Fruit fly (Drosophila melanogaster): ENCODE data around the gene Ufl1.

Ufl1 gene

DNA sequence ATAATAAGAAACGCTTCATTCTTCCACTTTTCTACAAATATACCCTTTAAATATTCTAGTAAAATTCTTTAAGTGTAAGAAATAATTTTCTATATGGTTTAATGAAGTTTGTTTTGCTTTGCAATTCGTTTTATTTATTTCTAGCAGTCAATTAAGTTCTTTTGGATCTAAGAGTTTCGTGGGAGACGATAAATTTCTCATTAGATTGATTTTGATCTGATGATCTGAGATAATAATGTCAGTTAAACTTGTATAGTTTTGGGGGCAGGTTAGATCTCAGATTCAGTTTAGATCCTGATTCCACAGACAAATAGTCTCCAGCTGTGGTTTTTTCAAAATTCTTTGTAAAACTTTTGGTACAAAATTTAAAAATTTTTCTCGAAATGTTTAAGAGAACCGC lies 15.2 kb downstream of the Ufl1 start, which contains the start of gene dj:
TSS of gene dj (plus strand) at position 301 of the 400 bp plus-strand sequence.
- TF ChIP-seq achi (GFP tag; optimal IDR thresholded peaks at IDR 0.05) (no peak), CG4318 (GFP tag; optimal IDR thresholded peaks at IDR 0.05) (no peak), cyc (GFP tag; optimal IDR thresholded peaks at IDR 0.05) (no peak), CG10669 (GFP tag; optimal IDR thresholded peaks at IDR 0.05) (no peak), CG8632 (GFP tag; optimal IDR thresholded peaks at IDR 0.05) (no peak), pdm3 (GFP tag; optimal IDR thresholded peaks at IDR 0.05) (no peak), CG34406 (GFP tag; optimal IDR thresholded peaks at IDR 0.05) (no peak), esn (GFP tag; optimal IDR thresholded peaks at IDR 0.05) (no peak), CG11762 (GFP tag; optimal IDR thresholded peaks at IDR 0.05; ENCODE audit: insufficient read depth) (no peak), Hr4 (GFP tag; optimal IDR thresholded peaks at IDR 0.05) (no peak)

- no peak for TF ChIP-seq Ets21C (GFP tag; optimal IDR thresholded peaks at IDR 0.05)
- peak; percentile 86 for TF ChIP-seq svp (GFP tag)
- TF ChIP-seq CG3919 (GFP tag; optimal IDR thresholded peaks at IDR 0.05): no peak
- no peak for TF ChIP-seq CG8119 (GFP tag; IDR thresholded peaks at IDR 0.05)
Observed at dm6 chr3R:7058017-7058416, 16.2 kb downstream of the Ufl1 start.

DNA sequence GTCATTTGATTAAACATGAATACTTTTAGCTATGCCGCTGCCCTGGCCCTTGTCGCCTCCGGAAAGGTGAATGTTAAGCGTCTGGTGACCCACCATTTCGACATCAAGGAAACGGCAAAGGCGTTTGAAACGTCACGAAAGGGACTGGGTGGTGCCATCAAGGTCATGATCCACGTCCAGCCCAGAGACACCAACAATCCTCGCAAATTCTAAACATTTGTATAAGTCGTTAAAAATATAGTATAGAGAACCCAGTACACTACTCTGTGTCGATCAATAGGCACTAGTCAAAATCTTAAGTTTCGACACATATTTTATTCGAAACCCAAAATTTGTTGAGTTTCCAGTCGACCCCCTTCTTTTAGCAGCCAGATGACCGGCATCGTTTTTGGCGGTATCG lies 20.0 kb downstream of the Ufl1 start, which contains the start of gene CG1979:
TSS of gene CG1979 (plus strand) at position 301 of the 400 bp plus-strand sequence.
- TF ChIP-seq Hr39 (GFP tag; optimal IDR thresholded peaks at IDR 0.05): no peak
- TF ChIP-seq CG31627 (GFP tag; optimal IDR thresholded peaks at IDR 0.05): no peak
- no peak for TF ChIP-seq Lpt (GFP tag; optimal IDR thresholded peaks at IDR 0.05)
- TF ChIP-seq salr (GFP tag; optimal IDR thresholded peaks at IDR 0.05): no peak
- TF ChIP-seq CG3919 (GFP tag; optimal IDR thresholded peaks at IDR 0.05): no peak

DNA sequence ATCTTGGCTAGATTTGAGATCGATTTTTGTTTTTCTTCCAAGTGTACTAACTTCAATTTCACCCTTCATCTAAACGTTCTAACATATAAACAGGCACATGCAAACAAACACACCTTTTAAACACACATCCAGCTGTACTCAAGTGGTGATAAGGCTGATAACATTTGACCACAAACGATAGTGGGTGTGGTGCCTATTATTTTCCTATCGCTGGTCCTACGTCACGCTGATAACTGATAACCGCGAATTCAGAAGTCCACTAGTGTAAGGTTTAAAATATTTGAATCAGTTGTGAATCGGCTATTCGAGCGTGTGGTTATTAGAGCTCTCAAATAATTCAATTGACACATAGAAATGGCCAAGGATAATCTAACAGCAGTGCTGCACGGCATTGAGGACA lies 22.0 kb downstream of the Ufl1 start, which contains the start of gene Sodh1:
TSS of gene Sodh1 (plus strand) at position 94 of the 400 bp plus-strand sequence.
- TF ChIP-seq Eip93F (GFP tag; optimal IDR thresholded peaks at IDR 0.05) (no peak), CG10669 (GFP tag; optimal IDR thresholded peaks at IDR 0.05) (no peak)

DNA sequence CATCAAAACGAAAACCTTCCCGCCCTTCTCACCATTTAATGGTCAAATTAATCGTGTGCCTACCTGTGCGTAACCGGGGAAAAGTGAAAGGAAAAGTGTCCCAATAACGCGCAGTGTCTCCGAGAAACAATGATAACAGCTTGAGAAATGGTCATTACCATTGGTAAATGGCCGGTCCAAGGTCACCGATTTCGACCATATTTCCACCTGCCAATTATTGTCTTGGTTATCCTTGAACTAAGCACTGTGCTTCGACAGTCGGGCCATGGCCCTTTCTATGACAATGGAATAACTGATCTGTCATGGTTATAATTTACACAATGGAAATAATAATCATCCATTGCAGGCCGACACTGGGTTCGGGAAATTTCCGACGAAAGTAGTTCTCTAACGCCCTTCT lies 30.2 kb downstream of the Ufl1 start:
- TF ChIP-seq fd59A (GFP tag; optimal IDR thresholded peaks at IDR 0.05) (no peak), CG34406 (GFP tag; optimal IDR thresholded peaks at IDR 0.05) (no peak), Eip75B (GFP tag; optimal IDR thresholded peaks at IDR 0.05) (no peak), CG16779 (tag; optimal IDR thresholded peaks at IDR 0.05) (no peak), CG31627 (GFP tag; optimal IDR thresholded peaks at IDR 0.05) (no peak), CG6163 (GFP tag; IDR thresholded peaks at IDR 0.05) (no peak), fd85E (GFP tag; optimal IDR thresholded peaks at IDR 0.05) (no peak), CG10669 (GFP tag; optimal IDR thresholded peaks at IDR 0.05) (no peak), Sox102F (GFP tag; optimal IDR thresholded peaks at IDR 0.05) (no peak), CG6854 (GFP tag; optimal IDR thresholded peaks at IDR 0.05) (no peak), Eip93F (GFP tag; optimal IDR thresholded peaks at IDR 0.05) (no peak), pdm3 (GFP tag; optimal IDR thresholded peaks at IDR 0.05) (no peak), Ets96B (tag; optimal IDR thresholded peaks at IDR 0.05) (no peak), CG9139 (GFP tag; optimal IDR thresholded peaks at IDR 0.05) (no peak), topi (GFP tag; optimal IDR thresholded peaks at IDR 0.05) (no peak), CG6792 (GFP tag; optimal IDR thresholded peaks at IDR 0.05) (no peak)

DNA sequence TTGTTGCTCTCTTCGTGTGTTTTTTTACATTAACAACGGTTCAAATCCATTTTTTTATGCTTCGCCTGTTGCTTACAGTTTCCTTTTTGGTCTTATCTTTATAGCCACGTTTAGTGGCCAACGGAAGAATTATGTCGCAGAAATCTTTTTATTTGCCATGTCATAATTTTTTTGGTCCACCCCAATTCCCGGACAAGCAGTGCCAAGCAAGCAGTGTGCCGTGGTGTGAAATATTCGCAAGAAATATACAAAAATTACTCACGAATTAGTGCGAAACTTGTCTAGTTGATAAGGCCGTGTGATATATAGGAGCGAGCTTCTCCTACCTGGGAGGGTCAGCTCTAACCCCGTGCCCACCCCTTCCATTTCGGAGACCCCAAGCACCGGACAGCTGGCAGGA lies 33.4 kb downstream of the Ufl1 start:
- TF ChIP-seq Blimp-1 (GFP tag; optimal IDR thresholded peaks at IDR 0.05): no peak
- no peak for TF ChIP-seq acj6 (GFP tag; optimal IDR thresholded peaks at IDR 0.05)
- TF ChIP-seq Ets96B (tag; optimal IDR thresholded peaks at IDR 0.05): no peak

Measured in whole organism, prepupa.